Worm (Caenorhabditis elegans) whole organism, L3 larva: ENCODE data around the gene ufd-3.

Experiments
- R02D3.7 ChIP-seq: fragments of 150-350 bp; optimal IDR thresholded peaks from 2 replicates; lab custom pipeline; 2014; ENCODE audit warnings: missing biosample characterization, missing genetic modification characterization
- aly-2 ChIP-seq: fragments of 150-350 bp; optimal IDR thresholded peaks from 2 replicates; lab custom pipeline; 2014; ENCODE audit warnings: missing biosample characterization, missing genetic modification characterization
- ceh-82 ChIP-seq: fragments of 150-350 bp; optimal IDR thresholded peaks from 2 replicates; lab custom pipeline; 2014; ENCODE audit warnings: missing biosample characterization, missing genetic modification characterization
- ceh-9 ChIP-seq: sonication (generic microtip); optimal IDR thresholded peaks from 2 replicates; lab custom pipeline; 2018; ENCODE audit warnings: missing biosample characterization, missing genetic modification characterization
- daf-12 ChIP-seq: fragments of 150-350 bp; optimal IDR thresholded peaks from 2 replicates; lab custom pipeline; 2014; ENCODE audit warnings: missing biosample characterization, missing genetic modification reagents, missing genetic modification characterization
- egl-27 ChIP-seq: sonication (generic microtip); optimal IDR thresholded peaks from 4 replicates; lab custom pipeline; 2017; ENCODE audit warnings: missing biosample characterization, missing genetic modification reagents, missing genetic modification characterization
- elt-1 ChIP-seq: fragments of 150-350 bp; optimal IDR thresholded peaks from 2 replicates; lab custom pipeline; 2014; ENCODE audit warnings: missing biosample characterization, missing genetic modification characterization
- elt-2 ChIP-seq: sonication (generic microtip); optimal IDR thresholded peaks from 2 replicates; lab custom pipeline; 2016; ENCODE audit warnings: missing genetic modification reagents, mild to moderate bottlenecking, missing genetic modification characterization, missing compliant biosample characterization
- elt-3 ChIP-seq, 3 experiments: fragments of 150-350 bp in 1 of 3; sonication (generic microtip) in 2 of 3; optimal IDR thresholded peaks; 2 replicates in 2 of 3; 4 replicates in 1 of 3; lab custom pipeline; 2014 to 2017; ENCODE audit warnings: missing biosample characterization in 3 of 3, missing genetic modification characterization in 3 of 3
- eor-1 ChIP-seq, 2 experiments: fragments of 150-350 bp; optimal IDR thresholded peaks; 2 replicates each; lab custom pipeline; 2014 to 2018; ENCODE audit warnings: missing biosample characterization in 2 of 2, missing genetic modification characterization in 2 of 2
- fkh-10 ChIP-seq: sonication (generic microtip); optimal IDR thresholded peaks from 2 replicates; lab custom pipeline; 2017; ENCODE audit warnings: missing biosample characterization, missing genetic modification reagents, missing genetic modification characterization
- fkh-2 ChIP-seq: fragments of 150-350 bp; optimal IDR thresholded peaks from 2 replicates; lab custom pipeline; 2014; ENCODE audit warnings: missing biosample characterization, missing genetic modification reagents, missing genetic modification characterization
- fos-1 ChIP-seq: fragments of 150-350 bp; optimal IDR thresholded peaks from 2 replicates; lab custom pipeline; 2014; ENCODE audit warnings: missing biosample characterization, missing genetic modification characterization
- jun-1 ChIP-seq: fragments of 150-350 bp; optimal IDR thresholded peaks from 2 replicates; lab custom pipeline; 2014; ENCODE audit warnings: missing biosample characterization, missing genetic modification reagents, missing genetic modification characterization
- lin-15B ChIP-seq: fragments of 150-350 bp; optimal IDR thresholded peaks from 2 replicates; lab custom pipeline; 2014; ENCODE audit warnings: missing biosample characterization, missing genetic modification characterization
- lin-39 ChIP-seq: fragments of 150-350 bp; optimal IDR thresholded peaks from 2 replicates; lab custom pipeline; 2018; ENCODE audit warnings: missing biosample characterization, missing genetic modification reagents, missing genetic modification characterization
- lsy-12 ChIP-seq: sonication (generic microtip); optimal IDR thresholded peaks from 2 replicates; lab custom pipeline; 2016; ENCODE audit warnings: mild to moderate bottlenecking, missing genetic modification characterization, missing compliant biosample characterization
- mdl-1 ChIP-seq: fragments of 150-350 bp; optimal IDR thresholded peaks from 2 replicates; lab custom pipeline; 2014; ENCODE audit warnings: missing biosample characterization, missing genetic modification characterization
- mml-1 ChIP-seq: fragments of 150-350 bp; sonication (generic microtip); optimal IDR thresholded peaks from 3 replicates; lab custom pipeline; 2014; ENCODE audit warnings: missing biosample characterization, missing genetic modification characterization
- nfya-1 ChIP-seq: sonication (generic microtip); optimal IDR thresholded peaks from 2 replicates; lab custom pipeline; 2017; ENCODE audit warnings: missing genetic modification characterization, mild to moderate bottlenecking, missing compliant biosample characterization, antibody characterized with exemption, moderate library complexity; ENCODE audit not compliant: insufficient read depth
- nhr-11 ChIP-seq: fragments of 150-350 bp; optimal IDR thresholded peaks from 2 replicates; lab custom pipeline; 2014; ENCODE audit warnings: missing biosample characterization, missing genetic modification characterization
- nhr-12 ChIP-seq: fragments of 150-350 bp; optimal IDR thresholded peaks from 2 replicates; lab custom pipeline; 2014; ENCODE audit warnings: missing biosample characterization, missing genetic modification characterization
- nhr-23 ChIP-seq: fragments of 150-350 bp; optimal IDR thresholded peaks from 2 replicates; lab custom pipeline; 2014; ENCODE audit warnings: missing biosample characterization, missing genetic modification reagents, missing genetic modification characterization
- nhr-25 ChIP-seq: sonication (generic microtip); optimal IDR thresholded peaks from 2 replicates; lab custom pipeline; 2017; ENCODE audit warnings: missing biosample characterization, missing genetic modification characterization
- nhr-28 ChIP-seq: fragments of 150-350 bp; optimal IDR thresholded peaks from 2 replicates; lab custom pipeline; 2014; ENCODE audit warnings: missing biosample characterization, missing genetic modification characterization
- nhr-43 ChIP-seq: sonication (generic microtip); optimal IDR thresholded peaks from 2 replicates; lab custom pipeline; 2016; ENCODE audit warnings: mild to moderate bottlenecking, missing genetic modification characterization, missing compliant biosample characterization; ENCODE audit not compliant: poor library complexity, severe bottlenecking
- nhr-67 ChIP-seq: fragments of 150-350 bp; optimal IDR thresholded peaks from 2 replicates; lab custom pipeline; 2014; ENCODE audit warnings: missing biosample characterization, missing genetic modification characterization
- nhr-76 ChIP-seq: fragments of 150-350 bp; sonication (generic microtip); optimal IDR thresholded peaks from 5 replicates; lab custom pipeline; 2014; ENCODE audit warnings: missing biosample characterization, missing genetic modification characterization
- pha-4 ChIP-seq: fragments of 150-350 bp; optimal IDR thresholded peaks from 2 replicates; lab custom pipeline; 2014; ENCODE audit warnings: missing biosample characterization, missing genetic modification reagents, missing genetic modification characterization
- pqm-1 ChIP-seq: fragments of 150-350 bp; optimal IDR thresholded peaks from 2 replicates; lab custom pipeline; 2017; ENCODE audit warnings: missing biosample characterization, missing genetic modification characterization, inconsistent platforms
- sea-2 ChIP-seq: fragments of 150-350 bp; sonication (generic microtip); optimal IDR thresholded peaks from 4 replicates; lab custom pipeline; 2014; ENCODE audit warnings: missing biosample characterization, missing genetic modification reagents, missing genetic modification characterization
- skn-1 ChIP-seq: fragments of 150-350 bp; optimal IDR thresholded peaks from 2 replicates; lab custom pipeline; 2014; ENCODE audit warnings: missing biosample characterization, missing genetic modification characterization
- snpc-4 ChIP-seq: fragments of 150-350 bp; optimal IDR thresholded peaks from 2 replicates; lab custom pipeline; 2014; ENCODE audit warnings: missing biosample characterization, missing genetic modification characterization
- unc-39 ChIP-seq: sonication (generic microtip); optimal IDR thresholded peaks from 4 replicates; lab custom pipeline; 2017; ENCODE audit warnings: missing biosample characterization, missing genetic modification characterization
- zag-1 ChIP-seq: fragments of 150-350 bp; optimal IDR thresholded peaks from 2 replicates; lab custom pipeline; 2014; ENCODE audit warnings: missing biosample characterization, missing genetic modification characterization
- ztf-11 ChIP-seq: fragments of 150-350 bp; optimal IDR thresholded peaks from 2 replicates; lab custom pipeline; 2014; ENCODE audit warnings: missing biosample characterization, missing genetic modification characterization
- ztf-4 ChIP-seq: fragments of 150-350 bp; optimal IDR thresholded peaks from 2 replicates; lab custom pipeline; 2014; ENCODE audit warnings: missing biosample characterization, missing genetic modification characterization

ufd-3 gene

DNA sequence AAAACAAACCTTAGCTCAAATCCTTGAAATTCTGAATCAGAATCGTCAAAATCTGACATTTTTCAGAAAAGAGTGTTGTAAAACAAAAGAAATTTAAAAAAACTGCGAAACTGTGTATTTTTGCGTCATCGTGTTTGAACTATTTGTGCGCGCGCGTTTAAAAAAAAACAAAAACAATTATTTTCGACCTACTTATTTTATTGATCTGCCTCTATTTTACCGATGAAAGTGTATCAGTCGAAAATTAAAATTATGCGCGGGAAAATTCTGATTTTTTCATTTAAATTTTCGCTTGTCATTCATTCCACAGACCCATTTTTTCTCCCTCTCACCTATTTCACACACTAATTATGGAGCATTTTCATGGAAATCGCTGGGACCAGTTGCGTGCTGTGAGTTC is 1.7 kb upstream of the ufd-3 start, which contains the start of the genes C05C10.7 and C05C10.5:
Gene C05C10.7 (minus strand): TSS at position 95 of the 400 bp plus-strand sequence.
Gene C05C10.5 (plus strand): TSS at position 164 of the 400 bp plus-strand sequence.
- TF ChIP-seq unc-39 (tag; lab: Kevin White, UChicago) (no peak), nhr-28 (tag; lab: Kevin White, UChicago) (no peak), aly-2 (tag; lab: Kevin White, UChicago) (no peak), fos-1 (no peak), zag-1 (tag; lab: Kevin White, UChicago) (no peak), jun-1 (tag; lab: Kevin White, UChicago) (no peak), elt-2 (tag; lab: Kevin White, UChicago) (no peak), mml-1 (tag; lab: Kevin White, UChicago) (no peak), ztf-11 (no peak), R02D3.7 (tag; lab: Kevin White, UChicago) (no peak), nhr-25 (tag; lab: Kevin White, UChicago) (no peak), lin-39 (no peak), elt-1 (tag; lab: Kevin White, UChicago) (no peak), fkh-10 (no peak), nhr-76 (tag; lab: Kevin White, UChicago) (no peak), nhr-12 (tag; lab: Kevin White, UChicago) (no peak)

DNA sequence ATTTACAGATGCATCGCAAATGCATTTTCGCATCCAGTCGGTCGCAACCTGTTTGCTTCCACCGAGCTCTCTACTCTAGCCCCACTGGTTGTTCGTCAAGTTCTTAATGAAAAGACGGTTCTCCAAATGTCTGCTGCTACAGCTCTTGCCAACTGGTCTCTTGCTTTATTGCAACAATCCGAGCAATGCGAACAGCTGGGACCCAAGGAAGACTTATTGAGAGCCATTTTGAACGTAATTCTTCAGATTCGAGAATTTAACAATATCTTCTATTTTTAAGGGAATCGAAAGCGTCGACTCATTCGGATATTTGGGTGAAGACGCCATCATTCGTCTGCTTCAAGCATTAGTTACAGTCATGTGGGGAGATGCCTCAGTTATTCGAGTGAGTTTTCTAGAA is 2.7 kb downstream of the ufd-3 start:
- TF ChIP-seq elt-3 (tag; optimal IDR thresholded peaks at IDR 0.05; lab: Kevin White, UChicago), result no peak
- TF ChIP-seq eor-1 (tag; optimal IDR thresholded peaks at IDR 0.05; lab: Kevin White, UChicago), result no peak
- TF ChIP-seq egl-27 (tag; lab: Kevin White, UChicago), result no peak
- no peak for TF ChIP-seq mml-1 (tag; lab: Kevin White, UChicago)
- TF ChIP-seq elt-1 (tag; lab: Kevin White, UChicago), result no peak
- no peak for TF ChIP-seq nhr-12 (tag; lab: Kevin White, UChicago)
- no peak for TF ChIP-seq pqm-1 (tag; lab: Kevin White, UChicago)
- no peak for TF ChIP-seq fkh-10
- no peak for TF ChIP-seq nhr-43
- TF ChIP-seq daf-12 (tag; lab: Kevin White, UChicago), result no peak
- TF ChIP-seq skn-1, result no peak
- no peak for TF ChIP-seq mdl-1 (tag; lab: Kevin White, UChicago)
- TF ChIP-seq nhr-11 (tag; lab: Kevin White, UChicago), result no peak
- TF ChIP-seq zag-1 (tag; lab: Kevin White, UChicago), result no peak

DNA sequence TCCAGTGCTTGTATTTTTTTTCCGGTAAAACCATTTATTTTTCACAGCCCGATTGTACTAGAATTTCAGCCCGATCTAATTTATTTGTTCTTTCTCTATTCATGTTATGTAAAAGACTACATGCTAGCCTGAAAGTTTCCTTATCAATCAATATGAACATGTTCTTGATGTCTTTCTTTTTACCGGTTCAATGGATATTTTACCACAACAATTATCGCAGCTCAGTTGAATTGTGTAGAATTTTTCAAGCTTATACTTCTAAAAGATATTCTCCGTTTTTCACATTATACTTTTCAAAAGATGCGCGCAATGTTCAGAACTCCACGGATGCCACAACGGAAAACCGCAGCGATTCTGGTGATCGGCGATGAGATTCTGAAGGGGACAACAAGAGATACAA is 3.3 kb downstream of the ufd-3 start, which contains the start of gene flad-1:
Gene flad-1 (plus strand): TSS at position 301 of the 400 bp plus-strand sequence.
- no peak for TF ChIP-seq pha-4
- TF ChIP-seq eor-1 (tag; optimal IDR thresholded peaks at IDR 0.05; lab: Kevin White, UChicago), result no peak
- no peak for TF ChIP-seq elt-3 (tag; optimal IDR thresholded peaks at IDR 0.05; lab: Kevin White, UChicago)
- TF ChIP-seq ceh-82, result no peak
- no peak for TF ChIP-seq lsy-12 (tag; lab: Kevin White, UChicago)
- no peak for TF ChIP-seq nhr-76 (tag; lab: Kevin White, UChicago)
- TF ChIP-seq elt-1 (tag; lab: Kevin White, UChicago), result no peak
- no peak for TF ChIP-seq jun-1 (tag; lab: Kevin White, UChicago)
- TF ChIP-seq snpc-4 (tag; lab: Kevin White, UChicago), result no peak
- TF ChIP-seq nhr-43, result no peak
- no peak for TF ChIP-seq fkh-2 (tag; lab: Kevin White, UChicago)
- TF ChIP-seq unc-39 (tag; lab: Kevin White, UChicago), result no peak
- TF ChIP-seq mml-1 (tag; lab: Kevin White, UChicago), result no peak
- TF ChIP-seq lin-15B (tag; lab: Kevin White, UChicago), result no peak
- TF ChIP-seq elt-2 (tag; lab: Kevin White, UChicago), result no peak
- TF ChIP-seq nhr-67 (tag; lab: Kevin White, UChicago), result no peak
- TF ChIP-seq fkh-10, result no peak
- TF ChIP-seq skn-1, result no peak
- TF ChIP-seq pqm-1 (tag; lab: Kevin White, UChicago), result no peak

DNA sequence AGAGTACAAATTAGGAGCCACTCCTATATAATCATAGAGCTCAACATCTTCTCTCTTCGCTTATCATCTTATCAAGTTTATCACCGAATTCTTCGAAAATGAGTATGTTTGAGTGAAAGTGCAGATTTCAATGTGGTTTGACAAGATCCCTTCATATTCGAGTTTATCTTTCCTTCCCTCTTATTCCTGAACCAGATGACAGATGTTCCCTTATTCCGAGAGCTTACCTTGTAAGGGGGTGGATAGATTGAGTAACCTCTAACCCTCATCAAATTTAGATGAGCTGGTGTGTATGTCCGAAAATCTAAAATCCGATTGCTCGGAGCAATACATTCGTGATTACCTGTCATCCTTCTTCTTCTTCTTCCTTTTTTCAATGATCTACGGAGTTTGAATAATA is 8.1 kb downstream of the ufd-3 start:
- TF ChIP-seq nfya-1 (tag; lab: Kevin White, UChicago), result no peak
- TF ChIP-seq elt-2 (tag; lab: Kevin White, UChicago), result no peak
- TF ChIP-seq unc-39 (tag; lab: Kevin White, UChicago), result no peak
- no peak for TF ChIP-seq nhr-23 (tag; lab: Kevin White, UChicago)
- no peak for TF ChIP-seq lin-39
- TF ChIP-seq ceh-9 (tag; lab: Kevin White, UChicago), result no peak
- TF ChIP-seq nhr-12 (tag; lab: Kevin White, UChicago), result no peak
- no peak for TF ChIP-seq eor-1 (tag; optimal IDR thresholded peaks at IDR 0.05; lab: Kevin White, UChicago)
- no peak for TF ChIP-seq nhr-11 (tag; lab: Kevin White, UChicago)
- no peak for TF ChIP-seq zag-1 (tag; lab: Kevin White, UChicago)
- no peak for TF ChIP-seq nhr-76 (tag; lab: Kevin White, UChicago)
- no peak for TF ChIP-seq daf-12 (tag; lab: Kevin White, UChicago)
- no peak for TF ChIP-seq ztf-11
- no peak for TF ChIP-seq mdl-1 (tag; lab: Kevin White, UChicago)
- no peak for TF ChIP-seq nhr-67 (tag; lab: Kevin White, UChicago)
- no peak for TF ChIP-seq ztf-4 (tag; lab: Kevin White, UChicago)
- no peak for TF ChIP-seq sea-2
- TF ChIP-seq lsy-12 (tag; lab: Kevin White, UChicago), result no peak
